2 worm cellular contexts compared by ENCODE assay signal in genomic region chrII:6830012-6830411, ce11.
TF ChIP-seq lines count a peak whose summit lies in the region.

No protein-coding gene starts in this region.

TF ChIP-seq in whole organism, L1 larva, 84 proteins besides CTCF, POLR2A, EP300 and RAD21 (continued from another document):
- TF ChIP-seq ama-1 (optimal IDR thresholded peaks at IDR 0.05; lab: Kevin White, UChicago), result no peak
- no peak for TF ChIP-seq jun-1 (tag; optimal IDR thresholded peaks at IDR 0.05; lab: Kevin White, UChicago)
- TF ChIP-seq nhr-12 (tag; optimal IDR thresholded peaks at IDR 0.05; lab: Kevin White, UChicago), result no peak
- no peak for TF ChIP-seq nhr-47 (tag; optimal IDR thresholded peaks at IDR 0.05; lab: Kevin White, UChicago)
- TF ChIP-seq nhr-85 (tag; lab: Kevin White, UChicago), result peak; percentile 62
- TF ChIP-seq unc-30 (tag; optimal IDR thresholded peaks at IDR 0.05; lab: Kevin White, UChicago), result no peak
- TF ChIP-seq lin-15B (tag; optimal IDR thresholded peaks at IDR 0.05; lab: Kevin White, UChicago), result no peak
- TF ChIP-seq nhr-28 (tag; optimal IDR thresholded peaks at IDR 0.05; lab: Kevin White, UChicago), result no peak
- TF ChIP-seq egl-13 (tag; optimal IDR thresholded peaks at IDR 0.05; lab: Kevin White, UChicago), result no peak
- TF ChIP-seq nhr-84 (tag; optimal IDR thresholded peaks at IDR 0.05; lab: Kevin White, UChicago), result no peak
- no peak for TF ChIP-seq F16B12.6 (tag; optimal IDR thresholded peaks at IDR 0.05; lab: Kevin White, UChicago)
- TF ChIP-seq mep-1 (tag; optimal IDR thresholded peaks at IDR 0.05; lab: Kevin White, UChicago), result peak; percentile 11
- no peak for TF ChIP-seq aha-1 (tag; optimal IDR thresholded peaks at IDR 0.05; lab: Kevin White, UChicago)
- no peak for TF ChIP-seq dsc-1 (tag; optimal IDR thresholded peaks at IDR 0.05; lab: Kevin White, UChicago)
- no peak for TF ChIP-seq vab-15 (tag; optimal IDR thresholded peaks at IDR 0.05; lab: Kevin White, UChicago)
- no peak for TF ChIP-seq nhr-90 (tag; optimal IDR thresholded peaks at IDR 0.05; lab: Kevin White, UChicago; ENCODE audit: poor library complexity)
- no peak for TF ChIP-seq nhr-76 (tag; optimal IDR thresholded peaks at IDR 0.05; lab: Kevin White, UChicago)
- TF ChIP-seq alr-1 (tag; optimal IDR thresholded peaks at IDR 0.05; lab: Kevin White, UChicago; ENCODE audit: borderline replicate concordance), result no peak
- no peak for TF ChIP-seq ets-5 (GFP tag; IDR thresholded peaks at IDR 0.05; lab: Robert Waterston, UW)
- peak; percentile 32 for TF ChIP-seq nhr-71 (tag; optimal IDR thresholded peaks at IDR 0.05; lab: Kevin White, UChicago)
- TF ChIP-seq ces-1 (GFP tag; optimal IDR thresholded peaks at IDR 0.05; lab: Kevin White, UChicago), result no peak
- peak; percentile 2 for TF ChIP-seq snu-23 (GFP tag; optimal IDR thresholded peaks at IDR 0.05; lab: Kevin White, UChicago)
- no peak for TF ChIP-seq nhr-19 (GFP tag; conservative IDR thresholded peaks at IDR 0.05; lab: Robert Waterston, UW)
- TF ChIP-seq fkh-4 (tag; optimal IDR thresholded peaks at IDR 0.05; lab: Kevin White, UChicago; ENCODE audit: borderline replicate concordance), result no peak
- TF ChIP-seq hlh-4 (tag; optimal IDR thresholded peaks at IDR 0.05; lab: Kevin White, UChicago), result no peak
- no peak for TF ChIP-seq rnt-1 (tag; optimal IDR thresholded peaks at IDR 0.05; lab: Kevin White, UChicago)
- no peak for TF ChIP-seq tlp-1 (tag; optimal IDR thresholded peaks at IDR 0.05; lab: Kevin White, UChicago)
- no peak for TF ChIP-seq fos-1 (tag; optimal IDR thresholded peaks at IDR 0.05; lab: Kevin White, UChicago)
- no peak for TF ChIP-seq lin-13 (GFP tag; optimal IDR thresholded peaks at IDR 0.05; lab: Kevin White, UChicago)
- TF ChIP-seq mab-9 (GFP tag; IDR thresholded peaks at IDR 0.05; lab: Robert Waterston, UW), result no peak
- peak; percentile 38 for TF ChIP-seq nhr-20 (tag; optimal IDR thresholded peaks at IDR 0.05; lab: Kevin White, UChicago)
- TF ChIP-seq mdl-1 (tag; optimal IDR thresholded peaks at IDR 0.05; lab: Kevin White, UChicago), result no peak
- TF ChIP-seq unc-86 (tag; optimal IDR thresholded peaks at IDR 0.05; lab: Kevin White, UChicago), result no peak
- TF ChIP-seq lsy-2 (tag; optimal IDR thresholded peaks at IDR 0.05; lab: Kevin White, UChicago), result no peak
- TF ChIP-seq C16A3.4 (tag; optimal IDR thresholded peaks at IDR 0.05; lab: Kevin White, UChicago), result no peak
- TF ChIP-seq sptf-1 (tag; optimal IDR thresholded peaks at IDR 0.05; lab: Kevin White, UChicago), result no peak
- no peak for TF ChIP-seq ceh-82 (tag; optimal IDR thresholded peaks at IDR 0.05; lab: Kevin White, UChicago)
- no peak for TF ChIP-seq zip-4 (GFP tag; optimal IDR thresholded peaks at IDR 0.05; lab: Kevin White, UChicago)
- TF ChIP-seq efl-1 (optimal IDR thresholded peaks at IDR 0.05; lab: Kevin White, UChicago), result no peak
- peak in 1 of 2 experiments; percentile 90 for TF ChIP-seq efl-1 (GFP tag; optimal IDR thresholded peaks at IDR 0.05 in 1 of 2; lab: Kevin White, UChicago)
- no peak for TF ChIP-seq ztf-11 (tag; optimal IDR thresholded peaks at IDR 0.05; lab: Kevin White, UChicago)
- TF ChIP-seq elt-3 (tag; optimal IDR thresholded peaks at IDR 0.05; lab: Kevin White, UChicago), result peak in 3 of 6 experiments; percentile 4 to 62 (median 26)
- TF ChIP-seq blmp-1 (tag; optimal IDR thresholded peaks at IDR 0.05; lab: Kevin White, UChicago), result peak; percentile 82
- peak in 1 of 2 experiments; percentile 50 for TF ChIP-seq lin-35 (GFP tag; optimal IDR thresholded peaks at IDR 0.05; lab: Kevin White, UChicago)
- no peak for TF ChIP-seq nhr-77 (tag; optimal IDR thresholded peaks at IDR 0.05; lab: Kevin White, UChicago)
- TF ChIP-seq C34B4.2 (tag; optimal IDR thresholded peaks at IDR 0.05; lab: Kevin White, UChicago), result no peak

TF ChIP-seq in whole organism, L4 larva, 104 proteins besides CTCF, POLR2A, EP300 and RAD21 (continued from another document):
- TF ChIP-seq nhr-77 (tag; optimal IDR thresholded peaks at IDR 0.05; lab: Kevin White, UChicago), result no peak
- TF ChIP-seq arid-1 (GFP tag; conservative IDR thresholded peaks at IDR 0.05; lab: Robert Waterston, UW), result no peak
- TF ChIP-seq nhr-28 (tag; optimal IDR thresholded peaks at IDR 0.05; lab: Kevin White, UChicago), result peak; percentile 38
- TF ChIP-seq mxl-3 (GFP tag; optimal IDR thresholded peaks at IDR 0.05; lab: Kevin White, UChicago), result peak; percentile 49
- TF ChIP-seq dmd-8 (GFP tag; IDR thresholded peaks at IDR 0.05; lab: Robert Waterston, UW), result no peak
